Fruit fly (Drosophila melanogaster) S2 (cell line): ENCODE data around the gene CG31800.

Source experiments
- CG8478 ChIP-seq: fragments of >200 bp; optimal IDR thresholded peaks from 2 replicates; lab custom pipeline; 2018
- CTCF ChIP-seq, 2 experiments: fragments of >200 bp; optimal IDR thresholded peaks; 2 replicates each; lab custom pipeline; 2018

DNA sequence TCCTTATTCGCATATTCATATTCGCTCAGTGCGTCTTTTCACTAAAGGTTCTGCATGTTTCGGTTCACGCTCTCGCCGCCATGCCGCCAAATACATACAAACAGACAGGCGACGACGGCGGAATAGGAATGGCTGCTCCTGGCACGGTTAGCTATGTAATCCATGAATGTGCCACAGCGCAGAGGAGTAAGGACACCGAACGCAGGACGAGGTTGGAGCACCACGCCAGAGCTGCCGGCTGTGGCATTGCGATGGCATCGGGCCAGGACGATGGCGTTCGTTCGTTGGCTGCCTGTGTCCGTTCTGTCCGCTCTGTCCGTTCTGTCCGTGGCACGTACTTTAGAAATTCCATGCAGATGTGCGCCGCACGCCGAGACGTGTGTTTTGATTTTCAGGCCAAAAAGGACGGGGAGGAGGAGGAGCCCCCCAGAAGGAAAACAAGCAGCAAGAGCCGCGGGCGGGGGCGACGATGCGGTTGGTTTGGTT, 19.5 kb downstream of the CG31800 start:
- TF ChIP-seq CTCF (optimal IDR thresholded peaks at IDR 0.05; lab: Kevin White, UChicago) = no peak
- no peak for TF ChIP-seq CG8478 (lab: Kevin White, UChicago)
